Worm (Caenorhabditis elegans): ENCODE data around the gene F56A8.9.

The F56A8.9 gene

ce11 chrIII:13215682-13216081 lies 38.8 kb upstream of the F56A8.9 start:
- TF ChIP-seq ztf-28 (GFP tag; IDR thresholded peaks at IDR 0.05) = no peak
- no peak for TF ChIP-seq madf-3 (GFP tag; IDR thresholded peaks at IDR 0.05)
- no peak for TF ChIP-seq xnd-1 (tag; optimal IDR thresholded peaks at IDR 0.05)
- no peak for TF ChIP-seq chd-7 (tag; optimal IDR thresholded peaks at IDR 0.05)
- no peak for TF ChIP-seq rpc-1 (optimal IDR thresholded peaks at IDR 0.05)
- no peak for TF ChIP-seq rpc-1 (tag; optimal IDR thresholded peaks at IDR 0.05)
- TF ChIP-seq mel-28 (tag; optimal IDR thresholded peaks at IDR 0.05; ENCODE audit: borderline replicate concordance) = no peak
- TF ChIP-seq mes-4 (tag; optimal IDR thresholded peaks at IDR 0.05) = no peak
- TF ChIP-seq ztf-6 (GFP tag; IDR thresholded peaks at IDR 0.05) = no peak
- no peak for TF ChIP-seq B0019.2 (GFP tag; conservative IDR thresholded peaks at IDR 0.05)
- no peak for TF ChIP-seq ccch-3 (GFP tag; optimal IDR thresholded peaks at IDR 0.05)
- no peak for TF ChIP-seq ama-1 (optimal IDR thresholded peaks at IDR 0.05)
- TF ChIP-seq ama-1 (GFP tag; optimal IDR thresholded peaks at IDR 0.05) = no peak
- no peak for TF ChIP-seq nfyb-1 (GFP tag; IDR thresholded peaks at IDR 0.05)
- TF ChIP-seq dox-1 (GFP tag; IDR thresholded peaks at IDR 0.05) = no peak
- no peak for TF ChIP-seq ztf-3 (GFP tag; optimal IDR thresholded peaks at IDR 0.05)

ce11 chrIII:13216488-13217016 lies 37.9 kb upstream of the F56A8.9 start:
- TF ChIP-seq die-1 (tag; optimal IDR thresholded peaks at IDR 0.05) (no peak), hlh-12 (tag; optimal IDR thresholded peaks at IDR 0.05) (no peak), ccch-3 (GFP tag; optimal IDR thresholded peaks at IDR 0.05) (no peak), hsf-1 (GFP tag; IDR thresholded peaks at IDR 0.05) (no peak), sdz-38 (tag; optimal IDR thresholded peaks at IDR 0.05) (no peak), ztf-18 (tag; optimal IDR thresholded peaks at IDR 0.05) (no peak), K12H6.12 (tag; optimal IDR thresholded peaks at IDR 0.05) (no peak), F10E7.11 (tag; optimal IDR thresholded peaks at IDR 0.05) (no peak), ama-1 (optimal IDR thresholded peaks at IDR 0.05) (no peak), ama-1 (GFP tag; optimal IDR thresholded peaks at IDR 0.05) (no peak), pbrm-1 (GFP tag; IDR thresholded peaks at IDR 0.05) (no peak), F37B4.10 (GFP tag; IDR thresholded peaks at IDR 0.05) (no peak), zfh-2 (GFP tag; conservative IDR thresholded peaks at IDR 0.05) (no peak)

DNA sequence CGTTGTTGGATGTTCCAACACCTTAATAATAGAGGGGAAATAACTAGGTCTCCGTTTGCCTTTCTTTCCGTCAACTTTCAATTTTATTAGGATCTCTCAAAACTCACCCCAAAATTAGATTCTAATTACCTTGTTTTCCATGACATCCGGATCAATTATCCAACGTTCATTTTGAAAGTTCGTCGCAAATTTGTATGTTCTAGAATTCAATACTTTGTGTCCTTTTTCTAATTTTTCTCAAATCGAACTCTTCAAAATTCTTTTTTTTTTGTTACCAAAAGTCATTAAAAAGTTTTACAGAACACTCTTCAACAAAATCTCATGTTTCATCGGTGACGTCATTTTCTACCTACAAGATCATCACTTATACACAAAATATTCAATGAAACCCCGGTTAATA lies 31.7 kb upstream of the F56A8.9 start, which contains the start of gene Y43F4A.1:
Gene Y43F4A.1, plus strand, starts transcription at position 301 of the 400 bp plus-strand sequence.
- no peak for TF ChIP-seq ztf-25 (GFP tag; IDR thresholded peaks at IDR 0.05)
- TF ChIP-seq Y56A3A.18 (GFP tag; IDR thresholded peaks at IDR 0.05) = no peak
- no peak for TF ChIP-seq ets-4 (GFP tag; optimal IDR thresholded peaks at IDR 0.05)
- TF ChIP-seq die-1 (tag; optimal IDR thresholded peaks at IDR 0.05) = no peak
- TF ChIP-seq akir-1 (GFP tag; optimal IDR thresholded peaks at IDR 0.05) = no peak

- TF ChIP-seq pbrm-1 (GFP tag; IDR thresholded peaks at IDR 0.05) = 0 out of 2 replicates have a peak, but pooled peaks have one; percentile 41
- peak; percentile 44 for TF ChIP-seq him-1 (tag; optimal IDR thresholded peaks at IDR 0.05)
- no peak for TF ChIP-seq sea-2 (GFP tag; IDR thresholded peaks at IDR 0.05)
- TF ChIP-seq snpc-3.4 (tag; optimal IDR thresholded peaks at IDR 0.05) = peak; percentile 25
- TF ChIP-seq lin-35 (GFP tag; optimal IDR thresholded peaks at IDR 0.05) = peak in 1 of 3 experiments; percentile 30
- TF ChIP-seq F23B12.7 (tag; optimal IDR thresholded peaks at IDR 0.05; ENCODE audit: insufficient read depth) = peak; percentile 72
- 0 out of 2 replicates have a peak, but pooled peaks have one; percentile 42 for TF ChIP-seq nfyb-1 (GFP tag; IDR thresholded peaks at IDR 0.05)
- no peak for TF ChIP-seq repo-1 (tag; optimal IDR thresholded peaks at IDR 0.05)
- TF ChIP-seq snpc-1.3 (tag; optimal IDR thresholded peaks at IDR 0.05; ENCODE audit: insufficient read depth) = peak; percentile 38
- TF ChIP-seq die-1 (tag; optimal IDR thresholded peaks at IDR 0.05) = peak; percentile 70
- no peak for TF ChIP-seq lir-1 (GFP tag; conservative IDR thresholded peaks at IDR 0.05)
- peak; percentile 61 for TF ChIP-seq hmg-1.2 (GFP tag; IDR thresholded peaks at IDR 0.05)
- TF ChIP-seq efl-1 (GFP tag; optimal IDR thresholded peaks at IDR 0.05) = no peak
- TF ChIP-seq rpc-1 (optimal IDR thresholded peaks at IDR 0.05) = peak; percentile 76
- peak; percentile 80 for TF ChIP-seq rpc-1 (tag; optimal IDR thresholded peaks at IDR 0.05)
- peak; percentile 24 for TF ChIP-seq ztf-18 (tag; optimal IDR thresholded peaks at IDR 0.05)
- peak; percentile 19 for TF ChIP-seq lsy-27 (tag; optimal IDR thresholded peaks at IDR 0.05; ENCODE audit: borderline replicate concordance, insufficient read depth)
- no peak for TF ChIP-seq F57A8.1 (GFP tag; optimal IDR thresholded peaks at IDR 0.05)
- TF ChIP-seq rcor-1 (GFP tag; IDR thresholded peaks at IDR 0.05) = no peak
- TF ChIP-seq Y53G8AR.9 (GFP tag; conservative IDR thresholded peaks at IDR 0.05) = no peak
Observed at ce11 chrIII:13224395-13224794, 30.1 kb upstream of the F56A8.9 start.

Data from whole organism, young adult.